Fruit fly (Drosophila melanogaster) whole organism, pupa: Measurements from ENCODE around the gene CG4658.

Experiments
- CG13204 ChIP-seq: fragments of 200-800 bp; sonication (Bioruptor generic); optimal IDR thresholded peaks from 2 replicates; lab custom pipeline; 2018; ENCODE audit warnings: missing biosample characterization, mild to moderate bottlenecking, missing genetic modification characterization, moderate library complexity
- CG15710 ChIP-seq: fragments of 200-800 bp; sonication (Bioruptor generic); optimal IDR thresholded peaks from 2 replicates; lab custom pipeline; 2018; ENCODE audit warnings: missing biosample characterization, mild to moderate bottlenecking, missing genetic modification characterization, moderate library complexity
- CG8301 ChIP-seq: fragments of 200-800 bp; sonication (Bioruptor generic); optimal IDR thresholded peaks from 2 replicates; lab custom pipeline; 2018; ENCODE audit warnings: missing biosample characterization, mild to moderate bottlenecking, missing genetic modification characterization
- Pif1A ChIP-seq: fragments of 200-800 bp; sonication (Bioruptor generic); optimal IDR thresholded peaks from 3 replicates; lab custom pipeline; 2016; ENCODE audit warnings: missing biosample characterization, missing genetic modification characterization
- Pif1B ChIP-seq: fragments of 200-800 bp; sonication (Bioruptor generic); optimal IDR thresholded peaks from 3 replicates; lab custom pipeline; 2016; ENCODE audit warnings: missing biosample characterization, missing genetic modification characterization

DNA sequence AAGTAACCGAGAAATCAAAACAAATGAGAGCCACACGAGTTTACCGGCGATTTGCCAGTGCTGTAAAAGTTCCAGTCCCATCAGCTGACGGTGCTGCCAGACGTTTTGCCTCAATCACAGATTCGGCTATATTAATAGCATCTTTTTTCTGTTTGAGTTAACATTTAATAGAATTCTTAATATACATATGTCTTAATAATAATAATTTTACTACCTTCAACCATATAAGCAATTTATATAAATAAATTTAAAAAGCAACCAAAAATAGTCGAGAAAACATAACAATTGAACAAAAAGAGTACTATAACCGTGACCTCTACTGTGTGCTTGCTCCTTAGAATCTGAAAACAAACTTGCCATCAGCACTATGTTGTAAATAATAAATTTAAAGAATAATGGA lies 2.8 kb upstream of the CG4658 start, which contains the start of the genes CG13126 and CG4709:
- TF ChIP-seq Pif1A (GFP tag; lab: Kevin White, UChicago) (peak; percentile 81), CG8301 (peak; percentile 92), CG13204 (peak; percentile 56), CG15710 (tag; lab: Kevin White, UChicago) (peak; percentile 89), Pif1B (GFP tag; lab: Kevin White, UChicago) (peak; percentile 89)
